Worm (Caenorhabditis elegans): ENCODE results near the gene rom-1.

The rom-1 gene

DNA sequence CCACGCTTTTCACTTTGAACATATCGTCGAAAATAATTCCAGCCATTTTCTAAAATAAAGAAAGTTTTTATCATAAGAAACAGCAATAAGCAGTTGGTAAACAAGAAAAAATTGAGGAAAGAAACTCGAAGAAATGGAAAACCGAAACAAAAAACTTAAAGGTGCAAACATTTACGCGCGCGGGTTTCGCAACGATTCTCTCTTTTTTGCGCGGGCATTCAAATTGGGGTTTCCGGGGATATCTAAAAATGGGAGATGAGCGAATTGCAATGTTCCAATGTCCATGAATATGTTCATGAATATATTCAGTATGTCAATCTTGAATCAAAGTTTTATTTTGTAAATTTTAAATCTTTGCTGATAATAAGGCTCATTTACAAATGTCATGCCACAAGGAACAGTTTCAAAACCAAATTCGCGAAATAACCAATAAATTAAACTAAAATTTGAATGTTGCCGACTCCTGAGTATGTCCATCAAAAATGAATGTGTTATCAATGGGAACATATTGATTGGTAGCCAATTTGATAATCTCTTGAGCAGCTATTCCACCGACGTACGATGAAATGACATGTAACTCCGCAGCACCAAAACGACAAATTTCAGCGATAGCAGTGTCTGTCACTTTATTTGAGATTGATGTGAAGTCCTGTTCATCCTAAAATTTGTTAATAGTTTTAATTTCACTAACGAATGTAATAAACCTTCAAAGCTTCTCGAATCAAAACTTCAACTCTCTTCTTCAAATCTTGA is 11.1 kb downstream of the rom-1 start, which contains the start of gene rpb-8:
Gene rpb-8 (minus strand): TSS at position 49 of the 753 bp plus-strand sequence.
- TF ChIP-seq madf-6 (GFP tag; IDR thresholded peaks at IDR 0.05) (peak; percentile 65; the same call in 1 of the 2 replicates), dpl-1 (GFP tag; optimal IDR thresholded peaks at IDR 0.05) (peak; percentile 78), hmg-1.2 (GFP tag; IDR thresholded peaks at IDR 0.05) (peak; percentile 8; the same call in 1 of the 2 replicates), sptf-2 (GFP tag; optimal IDR thresholded peaks at IDR 0.05) (no peak), C17E4.6 (GFP tag; IDR thresholded peaks at IDR 0.05) (no peak), bed-2 (GFP tag; IDR thresholded peaks at IDR 0.05) (no peak), ztf-28 (GFP tag; IDR thresholded peaks at IDR 0.05) (peak; percentile 71; the same call in 1 of the 2 replicates), Y53G8AR.9 (GFP tag; conservative IDR thresholded peaks at IDR 0.05) (no peak), lag-1 (GFP tag; IDR thresholded peaks at IDR 0.05) (no peak), B0336.3 (GFP tag; IDR thresholded peaks at IDR 0.05) (no peak), ceh-79 (tag; optimal IDR thresholded peaks at IDR 0.05) (no peak), lsl-1 (GFP tag; optimal IDR thresholded peaks at IDR 0.05) (peak; percentile 13), tlf-1 (GFP tag; optimal IDR thresholded peaks at IDR 0.05) (no peak), Y56A3A.18 (GFP tag; IDR thresholded peaks at IDR 0.05) (no peak), lin-35 (GFP tag; optimal IDR thresholded peaks at IDR 0.05) (peak in 1 of 3 experiments; percentile 72), F37B4.10 (GFP tag; IDR thresholded peaks at IDR 0.05) (no peak), F33H1.4 (GFP tag; IDR thresholded peaks at IDR 0.05) (peak; percentile 83), F23B12.7 (tag; optimal IDR thresholded peaks at IDR 0.05; ENCODE audit: insufficient read depth) (peak; percentile 52), nhr-179 (tag; optimal IDR thresholded peaks at IDR 0.05) (no peak), die-1 (tag; optimal IDR thresholded peaks at IDR 0.05) (no peak), ztf-26 (tag; optimal IDR thresholded peaks at IDR 0.05) (no peak), snpc-4 (GFP tag; optimal IDR thresholded peaks at IDR 0.05) (no peak), snpc-4 (tag; optimal IDR thresholded peaks at IDR 0.05) (no peak), cebp-1 (GFP tag; IDR thresholded peaks at IDR 0.05) (no peak), cebp-1 (tag; optimal IDR thresholded peaks at IDR 0.05) (peak; percentile 80), C06A6.2 (GFP tag; conservative IDR thresholded peaks at IDR 0.05) (no peak), ztf-18 (tag; optimal IDR thresholded peaks at IDR 0.05) (no peak), efl-1 (GFP tag; optimal IDR thresholded peaks at IDR 0.05) (peak; percentile 70), ceh-91 (GFP tag; IDR thresholded peaks at IDR 0.05) (0 out of 2 replicates have a peak, but pooled peaks have one; percentile 14), let-607 (tag; optimal IDR thresholded peaks at IDR 0.05) (peak; percentile 85 to 96), nhr-80 (tag; optimal IDR thresholded peaks at IDR 0.05) (peak; percentile 76), Y95B8A.8 (GFP tag; IDR thresholded peaks at IDR 0.05) (no peak), lsy-27 (tag; optimal IDR thresholded peaks at IDR 0.05; ENCODE audit: borderline replicate concordance, insufficient read depth) (no peak), snpc-3.4 (tag; optimal IDR thresholded peaks at IDR 0.05) (peak; percentile 29), Y79H2A.3 (GFP tag; conservative IDR thresholded peaks at IDR 0.05) (no peak), lin-54 (GFP tag; optimal IDR thresholded peaks at IDR 0.05) (peak; percentile 87), D2030.7 (GFP tag; IDR thresholded peaks at IDR 0.05) (0 out of 2 replicates have a peak, but pooled peaks have one; percentile 17), lir-1 (GFP tag; conservative IDR thresholded peaks at IDR 0.05) (no peak), attf-5 (GFP tag; optimal IDR thresholded peaks at IDR 0.05) (peak; percentile 50), somi-1 (GFP tag; optimal IDR thresholded peaks at IDR 0.05) (no peak), mcd-1 (GFP tag; IDR thresholded peaks at IDR 0.05) (0 out of 2 replicates have a peak, but pooled peaks have one; percentile 30), zim-3 (tag; optimal IDR thresholded peaks at IDR 0.05) (no peak)

All from whole organism, young adult.